Worm (Caenorhabditis elegans) whole organism, L1 larva: ENCODE data around the gene fbxa-196.

Experiments
- fos-1 ChIP-seq: fragments of 150-350 bp; optimal IDR thresholded peaks from 2 replicates; lab custom pipeline; 2014; ENCODE audit warnings: missing biosample characterization, missing genetic modification characterization
- nhr-12 ChIP-seq: sonication (generic microtip); optimal IDR thresholded peaks from 2 replicates; lab custom pipeline; 2017; ENCODE audit warnings: missing biosample characterization, missing genetic modification characterization
- nhr-90 ChIP-seq: sonication (generic microtip); optimal IDR thresholded peaks from 2 replicates; lab custom pipeline; 2016; ENCODE audit warnings: mild to moderate bottlenecking, missing genetic modification characterization, missing compliant biosample characterization; ENCODE audit not compliant: poor library complexity
- xbp-1 ChIP-seq: sonication (generic microtip); optimal IDR thresholded peaks from 2 replicates; lab custom pipeline; 2016; ENCODE audit warnings: missing genetic modification characterization, missing compliant biosample characterization
- zag-1 ChIP-seq: fragments of 150-350 bp; optimal IDR thresholded peaks from 2 replicates; lab custom pipeline; 2014; ENCODE audit warnings: missing biosample characterization, missing genetic modification characterization

DNA sequence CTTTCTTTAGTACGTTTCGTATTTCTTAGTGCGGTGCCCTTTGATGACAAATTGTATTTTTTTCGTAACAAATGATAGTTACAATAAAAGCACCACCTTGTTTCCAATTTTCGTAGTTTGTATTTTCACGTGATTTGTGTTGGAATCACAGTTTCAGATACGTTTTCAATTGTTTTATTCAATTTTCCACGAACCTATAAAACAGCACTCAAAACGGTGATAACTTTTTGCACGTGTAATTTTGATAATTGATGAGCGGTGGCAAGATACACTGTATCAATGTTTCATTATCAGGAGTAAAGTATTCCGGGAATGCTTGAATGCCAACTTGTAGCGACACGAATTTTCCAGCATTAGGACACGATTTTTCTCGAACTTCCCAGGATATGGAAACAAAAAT, 37.3 kb upstream of the fbxa-196 start:
- TF ChIP-seq nhr-12 (tag; lab: Kevin White, UChicago) (no peak), fos-1 (tag; lab: Kevin White, UChicago) (no peak), xbp-1 (tag; lab: Kevin White, UChicago) (no peak), nhr-90 (no peak), zag-1 (tag; lab: Kevin White, UChicago) (no peak)
